Worm (Caenorhabditis elegans) whole organism, young adult: Measurements from ENCODE around the gene Y51A2D.18.

Experiments used
- F22D6.2 ChIP-seq: sonication (generic microtip); optimal IDR thresholded peaks from 2 replicates; lab custom pipeline; 2016; ENCODE audit warnings: mild to moderate bottlenecking, missing genetic modification characterization, missing compliant biosample characterization
- F55B11.4 ChIP-seq: sonication (generic microtip); optimal IDR thresholded peaks from 2 replicates; lab custom pipeline; 2016; ENCODE audit warnings: missing compliant biosample characterization, missing genetic modification characterization, borderline replicate concordance; ENCODE audit not compliant: insufficient read depth
- ama-1 ChIP-seq, 3 experiments: fragments of 150-350 bp in 1 of 3; sonication (generic microtip) in 2 of 3; optimal IDR thresholded peaks; 2 replicates each; lab custom pipeline; 2014 to 2018; ENCODE audit warnings: missing biosample characterization in 2 of 3, missing genetic modification characterization in 2 of 3, missing genetic modification reagents in 2 of 3
- attf-3 ChIP-seq: fragments of 200-800 bp; sonication (Bioruptor generic); conservative IDR thresholded peaks from 2 replicates; pipeline ENCODE4 v1.3.6; 2022; ENCODE audit warnings: missing genetic modification reagents, missing genetic modification characterization, missing compliant biosample characterization
- ceh-91 ChIP-seq: fragments of 200-800 bp; sonication (Bioruptor generic); IDR thresholded peaks from 2 replicates; pipeline ENCODE4 v1.3.6; 2022; ENCODE audit warnings: missing genetic modification reagents, missing genetic modification characterization, missing compliant biosample characterization
- dpl-1 ChIP-seq: fragments of 150-350 bp; optimal IDR thresholded peaks from 2 replicates; lab custom pipeline; 2014; ENCODE audit warnings: missing biosample characterization, missing genetic modification reagents, missing genetic modification characterization
- let-607 ChIP-seq, 2 experiments: fragments of 200-800 bp in 1 of 2; sonication (Bioruptor generic) in 1 of 2; sonication (generic microtip) in 1 of 2; optimal IDR thresholded peaks; 2 replicates each; lab custom pipeline; 2016 to 2018; ENCODE audit warnings: mild to moderate bottlenecking in 2 of 2, missing compliant biosample characterization in 2 of 2, missing genetic modification characterization in 2 of 2, moderate library complexity in 2 of 2, missing genotype in 1 of 2
- repo-1 ChIP-seq: sonication (generic microtip); optimal IDR thresholded peaks from 2 replicates; lab custom pipeline; 2017; ENCODE audit warnings: mild to moderate bottlenecking, missing genetic modification characterization, missing compliant biosample characterization

- no peak for TF ChIP-seq F55B11.4 (tag; lab: Kevin White, UChicago)
- TF ChIP-seq dpl-1 (GFP tag; lab: Kevin White, UChicago): no peak
- TF ChIP-seq repo-1 (tag; lab: Kevin White, UChicago): no peak
- TF ChIP-seq ceh-91 (GFP tag; lab: Robert Waterston, UW): no peak
- TF ChIP-seq attf-3 (GFP tag; lab: Robert Waterston, UW): no peak
- no peak for TF ChIP-seq let-607 (tag; optimal IDR thresholded peaks at IDR 0.05; lab: Kevin White, UChicago)
- no peak for TF ChIP-seq F22D6.2
- TF ChIP-seq ama-1 (optimal IDR thresholded peaks at IDR 0.05; lab: Kevin White, UChicago): no peak
- no peak for TF ChIP-seq ama-1 (GFP tag; optimal IDR thresholded peaks at IDR 0.05; lab: Kevin White, UChicago)
Measured at ce11 chrV:18476090-18476489, 11.0 kb downstream of the Y51A2D.18 start, which contains the start of gene srh-179.
